Fruit fly (Drosophila melanogaster) whole organism, embryonic: ENCODE measurements around the gene CG18557.
A peak's percentile ranks its signal among the peaks of the same experiment; 100 is the strongest.

Experiments used
- Awh ChIP-seq: fragments of 200-800 bp; sonication (Bioruptor generic); IDR thresholded peaks from 2 replicates; pipeline ENCODE4, ENCODE4 v1.3.6; 2022; ENCODE audit warnings: missing biosample characterization, missing genetic modification characterization
- C15 ChIP-seq: fragments of 200-800 bp; sonication (Bioruptor generic); IDR thresholded peaks from 3 replicates; pipeline ENCODE4 v1.3.6; 2022; ENCODE audit warnings: missing biosample characterization, missing genetic modification characterization
- CG11093 ChIP-seq: fragments of 200-800 bp; sonication (Bioruptor generic); IDR thresholded peaks from 3 replicates; pipeline ENCODE4 v1.3.6; 2022; ENCODE audit warnings: missing biosample characterization, missing genetic modification characterization
- CG11398 ChIP-seq: fragments of 200-800 bp; sonication (Bioruptor generic); optimal IDR thresholded peaks from 2 replicates; lab custom pipeline; 2016; ENCODE audit warnings: missing biosample characterization, missing genetic modification characterization
- CG11723 ChIP-seq: fragments of 200-800 bp; sonication (Bioruptor generic); optimal IDR thresholded peaks from 2 replicates; lab custom pipeline; 2017; ENCODE audit warnings: missing biosample characterization, mild to moderate bottlenecking, missing genetic modification characterization
- CG13123 ChIP-seq: fragments of 200-800 bp; sonication (Bioruptor generic); optimal IDR thresholded peaks from 2 replicates; lab custom pipeline; 2016; ENCODE audit warnings: missing biosample characterization, missing genetic modification characterization
- CG13624 ChIP-seq: fragments of 200-800 bp; sonication (Bioruptor generic); optimal IDR thresholded peaks from 2 replicates; lab custom pipeline; 2016; ENCODE audit warnings: missing biosample characterization, missing genetic modification characterization
- CG14441 ChIP-seq: fragments of 200-800 bp; sonication (Bioruptor generic); IDR thresholded peaks from 2 replicates; pipeline ENCODE4 v1.3.6; 2022; ENCODE audit warnings: missing biosample characterization, missing genetic modification characterization
- CG17328 ChIP-seq: fragments of 200-800 bp; sonication (Bioruptor generic); IDR thresholded peaks from 2 replicates; pipeline ENCODE4 v1.3.6; 2022; ENCODE audit warnings: missing biosample characterization, missing genetic modification characterization
- CG17802 ChIP-seq: fragments of 200-800 bp; sonication (Bioruptor generic); optimal IDR thresholded peaks from 2 replicates; lab custom pipeline; 2018; ENCODE audit warnings: missing biosample characterization, mild to moderate bottlenecking, missing genetic modification characterization, moderate library complexity
- CG31388 ChIP-seq: fragments of 200-800 bp; sonication (Bioruptor generic); optimal IDR thresholded peaks from 2 replicates; lab custom pipeline; 2016; ENCODE audit warnings: missing biosample characterization, missing genetic modification characterization
- CG3163 ChIP-seq: fragments of 200-800 bp; sonication (Bioruptor generic); optimal IDR thresholded peaks from 3 replicates; lab custom pipeline; 2016; ENCODE audit warnings: missing biosample characterization, missing genetic modification characterization
- CG4360 ChIP-seq: fragments of 200-800 bp; sonication (Bioruptor generic); IDR thresholded peaks from 2 replicates; pipeline ENCODE4 v1.3.6; 2022; ENCODE audit warnings: missing biosample characterization, missing genetic modification characterization
- CG4820 ChIP-seq: fragments of 200-800 bp; sonication (Bioruptor generic); optimal IDR thresholded peaks from 3 replicates; lab custom pipeline; 2016; ENCODE audit warnings: missing biosample characterization, missing genetic modification characterization
- CG7987 ChIP-seq: fragments of 200-800 bp; sonication (Bioruptor generic); optimal IDR thresholded peaks from 2 replicates; lab custom pipeline; 2018; ENCODE audit warnings: missing biosample characterization, mild to moderate bottlenecking, missing genetic modification characterization, moderate library complexity
- CG8089 ChIP-seq: fragments of 200-800 bp; sonication (Bioruptor generic); optimal IDR thresholded peaks from 3 replicates; lab custom pipeline; 2016; ENCODE audit warnings: missing biosample characterization, missing genetic modification characterization
- CG8478 ChIP-seq: fragments of >200 bp; optimal IDR thresholded peaks from 2 replicates; lab custom pipeline; 2018
- CG9797 ChIP-seq: fragments of 200-800 bp; sonication (Bioruptor generic); optimal IDR thresholded peaks from 3 replicates; lab custom pipeline; 2018; ENCODE audit warnings: missing biosample characterization, mild to moderate bottlenecking, missing genetic modification characterization
- CG9932 ChIP-seq: fragments of 200-800 bp; sonication (Bioruptor generic); IDR thresholded peaks from 2 replicates; pipeline ENCODE4 v1.3.6; 2022; ENCODE audit warnings: missing biosample characterization, missing genetic modification characterization
- Doc3 ChIP-seq: fragments of 200-800 bp; sonication (Bioruptor generic); IDR thresholded peaks from 3 replicates; pipeline ENCODE4 v1.3.6; 2022; ENCODE audit warnings: missing biosample characterization, missing genetic modification characterization; ENCODE audit not compliant: partially characterized antibody
- Hey ChIP-seq: fragments of 200-800 bp; sonication (Bioruptor generic); optimal IDR thresholded peaks from 3 replicates; lab custom pipeline; 2018; ENCODE audit warnings: missing biosample characterization, mild to moderate bottlenecking, missing genetic modification characterization
- Hsf ChIP-seq: fragments of 200-800 bp; sonication (Bioruptor generic); optimal IDR thresholded peaks from 3 replicates; lab custom pipeline; 2016; ENCODE audit warnings: missing biosample characterization, missing genetic modification characterization
- Nf-YC ChIP-seq: fragments of 200-800 bp; optimal IDR thresholded peaks from 3 replicates; lab custom pipeline; 2019; ENCODE audit warnings: missing biosample characterization, mild to moderate bottlenecking, missing genetic modification characterization, moderate library complexity
- Oli ChIP-seq: fragments of 200-800 bp; sonication (Bioruptor generic); optimal IDR thresholded peaks from 2 replicates; lab custom pipeline; 2018; ENCODE audit warnings: missing biosample characterization, mild to moderate bottlenecking, missing genetic modification characterization, moderate library complexity
- PHDP ChIP-seq: fragments of 200-800 bp; sonication (Bioruptor generic); optimal IDR thresholded peaks from 3 replicates; lab custom pipeline; 2018; ENCODE audit warnings: missing biosample characterization, mild to moderate bottlenecking, missing genetic modification characterization, moderate library complexity
- Poxn ChIP-seq: fragments of 200-800 bp; sonication (Bioruptor generic); IDR thresholded peaks from 2 replicates; pipeline ENCODE4 v1.3.6; 2022; ENCODE audit warnings: missing biosample characterization, missing genetic modification characterization
- Usf ChIP-seq: fragments of 200-800 bp; sonication (Bioruptor generic); optimal IDR thresholded peaks from 2 replicates; lab custom pipeline; 2017; ENCODE audit warnings: missing genotype, missing biosample characterization, missing genetic modification characterization
- al ChIP-seq: fragments of 200-800 bp; sonication (Bioruptor generic); IDR thresholded peaks from 2 replicates; pipeline ENCODE4 v1.3.6; 2022; ENCODE audit warnings: missing biosample characterization, missing genetic modification characterization
- cg ChIP-seq: fragments of 200-800 bp; sonication (Bioruptor generic); optimal IDR thresholded peaks from 3 replicates; lab custom pipeline; 2019; ENCODE audit warnings: missing biosample characterization, mild to moderate bottlenecking, missing genetic modification characterization, moderate library complexity
- corto ChIP-seq: fragments of 200-800 bp; sonication (Bioruptor generic); optimal IDR thresholded peaks from 2 replicates; lab custom pipeline; 2016; ENCODE audit warnings: missing biosample characterization, mild to moderate bottlenecking, missing genetic modification characterization, moderate library complexity
- da ChIP-seq: fragments of 200-800 bp; sonication (Bioruptor generic); optimal IDR thresholded peaks from 2 replicates; lab custom pipeline; 2016; ENCODE audit warnings: missing biosample characterization, missing genetic modification characterization
- dati ChIP-seq: fragments of 200-800 bp; sonication (Bioruptor generic); IDR thresholded peaks from 2 replicates; pipeline ENCODE4 v1.3.6; 2022; ENCODE audit warnings: missing biosample characterization, missing genetic modification characterization
- dmrt99B ChIP-seq: fragments of 200-800 bp; sonication (Bioruptor generic); optimal IDR thresholded peaks from 2 replicates; lab custom pipeline; 2018; ENCODE audit warnings: missing biosample characterization, mild to moderate bottlenecking, missing genetic modification characterization, moderate library complexity
- gcm ChIP-seq: fragments of 200-800 bp; sonication (Bioruptor generic); optimal IDR thresholded peaks from 2 replicates; lab custom pipeline; 2019; ENCODE audit warnings: missing biosample characterization, mild to moderate bottlenecking, missing genetic modification characterization, moderate library complexity
- gro ChIP-seq: fragments of 200-800 bp; sonication (Bioruptor generic); optimal IDR thresholded peaks from 2 replicates; lab custom pipeline; 2016; ENCODE audit warnings: missing biosample characterization, missing genetic modification characterization
- insv ChIP-seq, 2 experiments: fragments of 200-800 bp; sonication (Bioruptor generic); optimal IDR thresholded peaks; 3 replicates each; lab custom pipeline; 2016 to 2018; ENCODE audit warnings: missing biosample characterization in 2 of 2, missing genetic modification characterization in 2 of 2
- jumu ChIP-seq: fragments of 200-800 bp; sonication (Bioruptor generic); optimal IDR thresholded peaks from 3 replicates; lab custom pipeline; 2016; ENCODE audit warnings: missing biosample characterization, missing genetic modification characterization
- kay ChIP-seq: fragments of 200-800 bp; sonication (Bioruptor generic); optimal IDR thresholded peaks from 2 replicates; lab custom pipeline; 2016; ENCODE audit warnings: missing biosample characterization, missing genetic modification characterization
- kni ChIP-seq: fragments of 200-800 bp; sonication (Bioruptor generic); optimal IDR thresholded peaks from 3 replicates; lab custom pipeline; 2017; ENCODE audit warnings: mild to moderate bottlenecking, missing biosample characterization, missing genetic modification reagents, missing genetic modification characterization
- nerfin-1 ChIP-seq: fragments of 200-800 bp; sonication (Bioruptor generic); optimal IDR thresholded peaks from 3 replicates; lab custom pipeline; 2019; ENCODE audit warnings: missing biosample characterization, mild to moderate bottlenecking, missing genetic modification characterization, moderate library complexity
- nmo ChIP-seq: fragments of 200-800 bp; sonication (Bioruptor generic); optimal IDR thresholded peaks from 2 replicates; lab custom pipeline; 2018; ENCODE audit warnings: missing biosample characterization, mild to moderate bottlenecking, missing genetic modification characterization, moderate library complexity
- nom ChIP-seq: fragments of 200-800 bp; sonication (Bioruptor generic); optimal IDR thresholded peaks from 2 replicates; lab custom pipeline; 2017; ENCODE audit warnings: missing biosample characterization, missing genetic modification characterization, mild to moderate bottlenecking, moderate library complexity, missing genetic modification reagents
- pnt ChIP-seq: fragments of 200-800 bp; sonication (Bioruptor generic); optimal IDR thresholded peaks from 3 replicates; lab custom pipeline; 2016; ENCODE audit warnings: missing biosample characterization, missing genetic modification characterization
- rib ChIP-seq: fragments of 200-800 bp; sonication (Bioruptor generic); IDR thresholded peaks from 2 replicates; pipeline ENCODE4 v1.3.6; 2022; ENCODE audit warnings: missing biosample characterization, missing genetic modification characterization
- ro ChIP-seq: fragments of 200-800 bp; sonication (Bioruptor generic); IDR thresholded peaks from 2 replicates; pipeline ENCODE4 v1.3.6; 2022; ENCODE audit warnings: missing biosample characterization, missing genetic modification characterization
- ssp ChIP-seq: fragments of 200-800 bp; sonication (Bioruptor generic); IDR thresholded peaks from 2 replicates; pipeline ENCODE4 v1.3.6; 2022; ENCODE audit warnings: missing biosample characterization, missing genetic modification characterization
- unc-4 ChIP-seq: fragments of 200-800 bp; sonication (Bioruptor generic); IDR thresholded peaks from 2 replicates; pipeline ENCODE4 v1.3.6; 2022; ENCODE audit warnings: missing biosample characterization, missing genetic modification characterization; ENCODE audit not compliant: partially characterized antibody
- unpg ChIP-seq: fragments of 200-800 bp; sonication (Bioruptor generic); optimal IDR thresholded peaks from 3 replicates; lab custom pipeline; 2018; ENCODE audit warnings: missing biosample characterization, mild to moderate bottlenecking, missing genetic modification characterization, moderate library complexity
- usp ChIP-seq: fragments of >200 bp; optimal IDR thresholded peaks from 2 replicates; lab custom pipeline; 2017; ENCODE audit warnings: missing biosample characterization, missing genetic modification characterization
- vnd ChIP-seq: fragments of 200-800 bp; sonication (Bioruptor generic); IDR thresholded peaks from 3 replicates; pipeline ENCODE4 v1.3.6; 2022; ENCODE audit warnings: missing biosample characterization, missing genetic modification characterization; ENCODE audit not compliant: partially characterized antibody
- wdn ChIP-seq: fragments of 200-800 bp; sonication (Bioruptor generic); IDR thresholded peaks from 2 replicates; pipeline ENCODE4 v1.3.6; 2022; ENCODE audit warnings: missing biosample characterization, missing genetic modification characterization
- z ChIP-seq: fragments of 200-800 bp; sonication (Bioruptor generic); IDR thresholded peaks from 3 replicates; pipeline ENCODE4 v1.3.6; 2022; ENCODE audit warnings: missing biosample characterization, missing genetic modification characterization

CG18557 gene

DNA sequence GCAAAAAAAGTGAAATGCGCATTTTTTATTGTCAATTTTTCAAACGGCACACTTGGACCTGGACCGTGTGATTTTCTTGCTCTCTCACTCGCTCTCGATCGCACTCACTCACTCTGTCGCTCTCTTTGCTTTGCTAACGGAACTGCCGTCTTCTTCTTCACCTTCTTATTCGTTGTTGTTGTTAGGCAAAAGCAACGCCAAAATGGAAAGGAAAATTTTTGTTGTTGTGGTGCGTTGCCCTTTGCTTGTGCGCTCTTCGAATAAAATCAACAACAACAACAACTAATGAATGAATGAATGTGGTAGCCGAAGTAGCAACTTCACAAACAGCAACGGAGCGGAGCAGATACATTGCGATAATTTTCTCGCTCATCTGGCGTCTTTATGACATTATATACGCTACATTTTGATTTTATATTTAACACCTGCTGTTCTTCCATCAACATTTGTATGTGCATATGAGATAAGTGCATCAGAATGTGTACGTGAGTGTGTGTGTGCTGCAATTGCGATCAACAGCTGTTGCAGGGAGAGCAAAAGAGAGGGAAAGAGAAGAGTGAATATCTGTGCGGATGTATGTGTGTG lies 43.4 kb upstream of the CG18557 start (continued):
- TF ChIP-seq CG13123 (GFP tag; lab: Kevin White, UChicago) (no peak), CG17802 (tag; lab: Kevin White, UChicago) (no peak), CG14441 (no peak), rib (GFP tag; lab: Robert Waterston, UW) (peak; percentile 42; the same call in 1 of the 2 replicates), ssp (GFP tag; lab: Robert Waterston, UW) (no peak), nmo (GFP tag; lab: Kevin White, UChicago) (no peak), PHDP (tag; lab: Kevin White, UChicago) (no peak), gcm (GFP tag; lab: Kevin White, UChicago) (no peak), CG11093 (GFP tag; lab: Robert Waterston, UW) (no peak), kay (GFP tag; lab: Kevin White, UChicago) (no peak), Hey (tag; lab: Kevin White, UChicago) (no peak), CG9932 (GFP tag; lab: Robert Waterston, UW) (no peak), ro (GFP tag; lab: Robert Waterston, UW) (no peak), kni (GFP tag; lab: Kevin White, UChicago) (peak; percentile 52), CG11398 (GFP tag; lab: Kevin White, UChicago) (no peak), Nf-YC (tag; lab: Kevin White, UChicago) (no peak), jumu (GFP tag; lab: Kevin White, UChicago) (no peak), CG4820 (GFP tag; lab: Kevin White, UChicago) (no peak), Hsf (GFP tag; lab: Kevin White, UChicago) (no peak), nerfin-1 (peak; percentile 37), wdn (no peak), CG8089 (GFP tag; lab: Kevin White, UChicago) (no peak), Poxn (GFP tag; lab: Robert Waterston, UW) (no peak), dati (GFP tag; lab: Robert Waterston, UW) (no peak), CG17328 (GFP tag; lab: Robert Waterston, UW) (no peak), unpg (GFP tag; lab: Kevin White, UChicago) (no peak), gro (GFP tag; lab: Kevin White, UChicago) (no peak), CG13624 (GFP tag; lab: Kevin White, UChicago) (no peak), pnt (GFP tag; lab: Kevin White, UChicago) (no peak), CG11723 (GFP tag; lab: Kevin White, UChicago) (no peak), al (GFP tag; lab: Robert Waterston, UW) (no peak), da (GFP tag; lab: Kevin White, UChicago) (no peak), z (GFP tag; lab: Robert Waterston, UW) (no peak), insv (GFP tag; optimal IDR thresholded peaks at IDR 0.05; lab: Kevin White, UChicago) (peak in 1 of 2 experiments; percentile 8), CG9797 (GFP tag; lab: Kevin White, UChicago) (no peak), cg (GFP tag; lab: Kevin White, UChicago) (peak; percentile 84), CG4360 (GFP tag; lab: Robert Waterston, UW) (peak; percentile 99), nom (no peak), Doc3 (GFP tag; lab: Robert Waterston, UW) (no peak), vnd (GFP tag; lab: Robert Waterston, UW) (no peak), unc-4 (GFP tag; lab: Robert Waterston, UW) (no peak), dmrt99B (no peak), CG3163 (GFP tag; lab: Kevin White, UChicago) (peak; percentile 64), Oli (tag; lab: Kevin White, UChicago) (no peak), CG8478 (no peak), CG7987 (GFP tag; lab: Kevin White, UChicago) (no peak), CG31388 (GFP tag; lab: Kevin White, UChicago) (no peak), Awh (GFP tag; lab: Robert Waterston, UW) (no peak), corto (GFP tag; lab: Kevin White, UChicago) (no peak), Usf (GFP tag; lab: Kevin White, UChicago) (no peak), usp (no peak), C15 (no peak)
